Worm (Caenorhabditis elegans) whole organism, L4/young adult: ENCODE data around the gene ceh-1.

Experiments
- W03F9.2 ChIP-seq: fragments of 150-350 bp; optimal IDR thresholded peaks from 2 replicates; lab custom pipeline; 2014; ENCODE audit warnings: missing biosample characterization, missing genetic modification characterization
- dao-5 ChIP-seq: sonication (generic microtip); optimal IDR thresholded peaks from 2 replicates; lab custom pipeline; 2016; ENCODE audit warnings: missing genotype, missing genetic modification characterization, moderate library complexity, missing compliant biosample characterization
- him-1 ChIP-seq: sonication (generic microtip); optimal IDR thresholded peaks from 2 replicates; lab custom pipeline; 2016; ENCODE audit warnings: missing genotype, missing genetic modification reagents, missing genetic modification characterization, missing compliant biosample characterization

DNA sequence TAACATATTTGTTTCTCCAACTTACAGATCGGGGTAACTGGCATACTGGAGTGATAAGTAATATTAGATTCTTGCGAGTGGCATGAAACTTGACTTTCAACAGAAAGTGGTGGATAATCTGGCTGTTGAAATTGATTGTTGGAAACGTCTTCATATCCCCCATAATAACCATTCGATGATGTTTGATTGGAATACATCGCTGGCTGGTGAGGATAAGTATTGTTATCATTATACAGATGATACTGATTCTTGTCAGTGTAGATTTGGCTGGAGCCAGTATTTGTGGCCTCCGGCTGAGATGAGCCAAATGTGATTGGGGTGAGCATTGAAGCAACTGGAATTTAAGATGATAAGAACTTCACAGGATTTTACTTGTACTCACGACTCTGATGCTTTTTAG is 38.9 kb downstream of the ceh-1 start:
- TF ChIP-seq W03F9.2 (tag; lab: Kevin White, UChicago) (no peak), him-1 (tag; lab: Kevin White, UChicago) (no peak), dao-5 (tag; lab: Kevin White, UChicago) (no peak)
